Worm (Caenorhabditis elegans) whole organism, L1 larva: ENCODE measurements around the gene ZK822.1.

ENCODE experiments used
- Y116A8C.19 ChIP-seq: sonication (generic microtip); optimal IDR thresholded peaks from 2 replicates; lab custom pipeline; 2016; ENCODE audit warnings: missing compliant biosample characterization, missing genetic modification characterization, borderline replicate concordance
- alr-1 ChIP-seq: fragments of 200-800 bp; sonication (Bioruptor generic); optimal IDR thresholded peaks from 2 replicates; lab custom pipeline; 2018; ENCODE audit warnings: borderline replicate concordance, mild to moderate bottlenecking, missing genetic modification characterization, missing compliant biosample characterization
- blmp-1 ChIP-seq: fragments of 150-350 bp; optimal IDR thresholded peaks from 2 replicates; lab custom pipeline; 2014; ENCODE audit warnings: missing biosample characterization, missing genetic modification characterization
- ceh-8 ChIP-seq: fragments of 200-800 bp; sonication (Bioruptor generic); optimal IDR thresholded peaks from 2 replicates; lab custom pipeline; 2018; ENCODE audit warnings: mild to moderate bottlenecking, missing genetic modification characterization, moderate library complexity, missing compliant biosample characterization
- ceh-90 ChIP-seq: sonication (generic microtip); optimal IDR thresholded peaks from 2 replicates; lab custom pipeline; 2016; ENCODE audit warnings: missing genetic modification characterization, missing compliant biosample characterization
- efl-1 ChIP-seq, 4 experiments: fragments of 150-350 bp; optimal IDR thresholded peaks in 3 of 4; peaks in 1 of 4; 1 replicate in 1 of 4; 2 replicates in 3 of 4; lab custom pipeline; 2014; ENCODE audit warnings: missing biosample characterization in 2 of 4, missing genetic modification characterization in 2 of 4, missing genetic modification reagents in 2 of 4
- elt-2 ChIP-seq: sonication (generic microtip); optimal IDR thresholded peaks from 2 replicates; lab custom pipeline; 2016; ENCODE audit warnings: missing genetic modification characterization, mild to moderate bottlenecking, inconsistent platforms, missing compliant biosample characterization, missing genetic modification reagents
- elt-3 ChIP-seq, 6 experiments: fragments of 150-350 bp in 1 of 6; sonication (generic microtip); optimal IDR thresholded peaks; 2 replicates each; lab custom pipeline; 2017 to 2018; ENCODE audit warnings: missing biosample characterization in 6 of 6, missing genetic modification characterization in 6 of 6, inconsistent platforms in 1 of 6
- ets-5 ChIP-seq: fragments of 200-800 bp; sonication (Bioruptor generic); IDR thresholded peaks from 2 replicates; pipeline ENCODE4 v1.3.6; 2022; ENCODE audit warnings: missing genetic modification characterization, missing compliant biosample characterization
- lin-14 ChIP-seq: fragments of 200-800 bp; sonication (Bioruptor generic); optimal IDR thresholded peaks from 2 replicates; lab custom pipeline; 2018; ENCODE audit warnings: mild to moderate bottlenecking, missing genetic modification characterization, moderate library complexity, missing compliant biosample characterization
- lin-15B ChIP-seq: fragments of 150-350 bp; sonication (generic microtip); optimal IDR thresholded peaks from 3 replicates; lab custom pipeline; 2014; ENCODE audit warnings: missing biosample characterization, missing genetic modification characterization
- lin-35 ChIP-seq, 2 experiments: fragments of 150-350 bp; optimal IDR thresholded peaks; 2 replicates each; lab custom pipeline; 2014; ENCODE audit warnings: missing biosample characterization in 2 of 2, missing genetic modification characterization in 2 of 2, missing genetic modification reagents in 2 of 2
- mdl-1 ChIP-seq, 2 experiments: fragments of 150-350 bp; optimal IDR thresholded peaks; 2 replicates each; lab custom pipeline; 2014 to 2017; ENCODE audit warnings: missing biosample characterization in 2 of 2, missing genetic modification characterization in 2 of 2, inconsistent platforms in 1 of 2
- mep-1 ChIP-seq: fragments of 150-350 bp; optimal IDR thresholded peaks from 2 replicates; lab custom pipeline; 2014; ENCODE audit warnings: missing biosample characterization, missing genetic modification characterization
- nhr-12 ChIP-seq: sonication (generic microtip); optimal IDR thresholded peaks from 2 replicates; lab custom pipeline; 2017; ENCODE audit warnings: missing biosample characterization, missing genetic modification characterization
- nhr-20 ChIP-seq: sonication (generic microtip); optimal IDR thresholded peaks from 2 replicates; lab custom pipeline; 2016; ENCODE audit warnings: mild to moderate bottlenecking, missing genetic modification characterization, missing compliant biosample characterization
- nhr-47 ChIP-seq: sonication (generic microtip); optimal IDR thresholded peaks from 2 replicates; lab custom pipeline; 2016; ENCODE audit warnings: mild to moderate bottlenecking, missing genetic modification characterization, moderate library complexity, missing compliant biosample characterization
- nhr-71 ChIP-seq: sonication (generic microtip); optimal IDR thresholded peaks from 2 replicates; lab custom pipeline; 2016; ENCODE audit warnings: mild to moderate bottlenecking, missing genetic modification characterization, moderate library complexity, missing compliant biosample characterization
- nhr-76 ChIP-seq: sonication (generic microtip); optimal IDR thresholded peaks from 2 replicates; lab custom pipeline; 2017; ENCODE audit warnings: missing biosample characterization, missing genetic modification characterization
- nhr-85 ChIP-seq: sonication (generic microtip); peaks from one replicate; lab custom pipeline; 2016; ENCODE audit warnings: missing genetic modification characterization, inconsistent platforms, missing compliant biosample characterization
- tlp-1 ChIP-seq: fragments of 150-350 bp; optimal IDR thresholded peaks from 2 replicates; lab custom pipeline; 2014; ENCODE audit warnings: missing biosample characterization, missing genetic modification characterization
- unc-86 ChIP-seq: sonication (generic microtip); optimal IDR thresholded peaks from 2 replicates; lab custom pipeline; 2016; ENCODE audit warnings: missing genetic modification characterization, missing compliant biosample characterization
- xbp-1 ChIP-seq: sonication (generic microtip); optimal IDR thresholded peaks from 2 replicates; lab custom pipeline; 2016; ENCODE audit warnings: missing genetic modification characterization, missing compliant biosample characterization
- zip-4 ChIP-seq: fragments of 200-800 bp; sonication (Bioruptor generic); optimal IDR thresholded peaks from 2 replicates; lab custom pipeline; 2018; ENCODE audit warnings: mild to moderate bottlenecking, missing genetic modification characterization, moderate library complexity, missing compliant biosample characterization
- ztf-11 ChIP-seq, 2 experiments: sonication (generic microtip); optimal IDR thresholded peaks; 2 replicates each; lab custom pipeline; 2016 to 2017; ENCODE audit warnings: missing genetic modification characterization in 2 of 2, missing biosample characterization in 1 of 2, missing compliant biosample characterization in 1 of 2

Gene ZK822.1

DNA sequence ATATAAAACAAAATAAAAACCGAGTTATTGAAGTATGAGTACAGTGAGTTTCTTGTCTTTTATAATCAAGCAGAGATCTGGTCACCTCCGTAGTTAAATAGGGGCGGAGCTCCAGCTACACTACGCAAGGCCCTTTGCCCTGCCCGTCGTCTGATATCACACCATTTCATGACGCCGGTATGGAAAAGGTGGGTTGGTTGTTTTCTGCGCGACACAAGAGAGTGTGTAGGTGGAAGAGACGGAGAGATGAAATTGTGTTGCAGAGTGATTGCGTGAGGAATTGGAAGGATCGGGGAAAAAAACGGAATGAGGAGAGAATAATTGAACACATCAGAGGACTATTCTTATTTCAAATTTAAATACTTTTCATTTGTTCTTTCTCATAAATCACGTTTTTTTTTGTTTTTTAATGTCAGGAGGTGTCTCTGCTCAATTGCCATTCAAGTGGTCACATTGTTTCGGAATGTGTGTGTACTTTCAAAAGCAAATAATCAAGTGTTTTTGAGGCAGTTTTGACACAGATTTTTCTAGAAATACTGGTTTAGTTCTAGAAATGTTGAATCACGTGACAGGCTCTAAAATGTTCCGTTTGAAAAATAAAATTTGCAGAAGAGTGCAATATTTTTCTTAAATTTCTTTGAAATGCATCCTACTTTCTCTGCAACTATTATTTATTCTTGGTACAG lies 6.0 kb downstream of the ZK822.1 start, which contains the start of gene ZK822.9 (continued):
- no peak for TF ChIP-seq zip-4 (GFP tag; lab: Kevin White, UChicago)
- TF ChIP-seq, all 84 proteins: peak for 10

DNA sequence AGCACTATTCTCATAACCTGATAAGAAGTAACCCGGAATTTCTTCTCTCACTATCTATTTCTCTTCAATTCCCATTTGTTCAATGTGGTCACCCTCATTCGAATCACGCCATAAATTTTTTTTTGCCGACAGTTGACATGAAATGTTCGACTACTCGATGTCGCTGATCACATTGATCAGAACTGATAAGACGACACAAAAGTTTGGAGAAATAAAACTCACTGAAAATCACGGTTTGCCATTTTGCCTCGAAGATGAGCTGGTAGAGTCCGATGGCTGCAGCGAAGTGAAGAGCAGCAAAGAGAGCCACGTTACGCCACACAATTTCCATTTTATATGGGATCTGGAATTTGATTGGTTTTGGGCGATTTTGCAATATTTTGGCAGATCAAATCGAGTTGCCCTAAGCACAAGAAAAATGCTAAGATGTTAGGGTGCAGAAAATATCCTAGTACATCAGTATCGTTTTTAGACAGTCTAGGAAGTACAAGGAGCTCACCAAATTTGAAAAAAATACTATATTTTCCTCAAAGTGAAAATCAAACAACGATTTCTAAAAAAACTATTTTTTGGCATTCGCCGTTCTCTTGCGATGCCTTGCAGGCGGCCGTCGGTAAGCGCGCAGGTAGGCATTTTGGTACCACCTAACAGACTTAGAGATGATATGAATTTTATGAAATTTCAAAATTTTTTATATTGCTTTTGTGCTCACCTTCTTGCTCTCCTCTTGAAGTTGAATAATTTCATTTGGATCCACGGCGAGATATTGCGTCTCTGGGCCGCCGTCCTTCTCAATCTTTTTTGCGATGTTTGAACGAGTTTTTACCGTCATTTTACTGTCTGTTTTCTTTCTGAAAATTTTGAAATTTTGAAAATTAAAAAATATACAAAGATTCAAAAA lies 6.8 kb downstream of the ZK822.1 start, which contains the start of gene fat-6:
Gene fat-6, minus strand, starts transcription at position 851 of the 901 bp plus-strand sequence.
- TF ChIP-seq nhr-20 (tag; lab: Kevin White, UChicago), result peak; percentile 32
- peak; percentile 58 for TF ChIP-seq lin-14 (GFP tag; lab: Kevin White, UChicago)
- peak; percentile 23 for TF ChIP-seq blmp-1 (tag; lab: Kevin White, UChicago)
- TF ChIP-seq elt-3 (tag; optimal IDR thresholded peaks at IDR 0.05; lab: Kevin White, UChicago), result peak in 3 of 6 experiments; percentile 59 to 60 (median 59)
- TF ChIP-seq nhr-76 (tag; lab: Kevin White, UChicago), result no peak
- peak; percentile 31 for TF ChIP-seq mep-1
- peak; percentile 24 for TF ChIP-seq tlp-1 (tag; lab: Kevin White, UChicago)
- peak; percentile 31 for TF ChIP-seq nhr-71
- TF ChIP-seq ceh-8, result no peak
- peak; percentile 49 for TF ChIP-seq elt-2 (tag; lab: Kevin White, UChicago)
- TF ChIP-seq nhr-85, result peak; percentile 80
- no peak for TF ChIP-seq efl-1 (optimal IDR thresholded peaks at IDR 0.05; lab: Kevin White, UChicago)
- peak in 1 of 2 experiments; percentile 83 for TF ChIP-seq efl-1 (GFP tag; optimal IDR thresholded peaks at IDR 0.05 in 1 of 2; lab: Kevin White, UChicago)
- TF ChIP-seq nhr-47, result peak; percentile 2
- peak in 1 of 2 experiments; percentile 24 for TF ChIP-seq lin-35 (GFP tag; optimal IDR thresholded peaks at IDR 0.05; lab: Kevin White, UChicago)
- TF ChIP-seq ceh-90 (tag; lab: Kevin White, UChicago), result no peak
- peak in 1 of 2 experiments; percentile 21 for TF ChIP-seq mdl-1 (tag; optimal IDR thresholded peaks at IDR 0.05; lab: Kevin White, UChicago)

DNA sequence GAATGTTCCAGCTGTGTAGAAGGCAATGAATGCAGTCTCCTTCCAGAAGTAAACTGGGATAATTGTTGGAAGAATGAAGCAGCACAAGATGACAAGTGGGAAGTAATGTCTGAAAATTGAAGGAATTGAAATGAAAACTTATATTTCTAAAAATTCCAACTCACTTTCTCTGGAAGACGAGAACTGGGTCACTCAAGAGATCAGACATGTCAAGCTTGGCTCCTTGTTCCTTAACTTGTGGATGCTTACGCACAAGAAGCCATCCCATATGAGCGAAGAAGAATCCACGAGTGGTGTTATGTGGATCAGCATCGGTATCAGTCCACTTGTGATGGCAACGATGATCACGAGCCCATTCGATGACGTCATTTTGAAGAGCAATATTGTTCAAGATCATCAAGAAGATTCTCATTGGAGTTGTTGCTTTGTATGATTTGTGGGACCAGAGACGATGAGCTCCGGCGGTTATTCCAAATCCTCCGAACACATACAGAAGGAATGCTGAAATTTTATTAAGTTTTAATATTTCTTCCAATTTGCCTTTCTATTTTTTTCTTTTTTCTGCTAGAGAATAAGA lies 7.6 kb downstream of the ZK822.1 start:
- TF ChIP-seq ets-5, result no peak
- no peak for TF ChIP-seq efl-1 (optimal IDR thresholded peaks at IDR 0.05; lab: Kevin White, UChicago)
- peak in 1 of 2 experiments; percentile 84 for TF ChIP-seq efl-1 (GFP tag; optimal IDR thresholded peaks at IDR 0.05 in 1 of 2; lab: Kevin White, UChicago)
- TF ChIP-seq Y116A8C.19, result no peak
- no peak for TF ChIP-seq unc-86 (tag; lab: Kevin White, UChicago)

DNA sequence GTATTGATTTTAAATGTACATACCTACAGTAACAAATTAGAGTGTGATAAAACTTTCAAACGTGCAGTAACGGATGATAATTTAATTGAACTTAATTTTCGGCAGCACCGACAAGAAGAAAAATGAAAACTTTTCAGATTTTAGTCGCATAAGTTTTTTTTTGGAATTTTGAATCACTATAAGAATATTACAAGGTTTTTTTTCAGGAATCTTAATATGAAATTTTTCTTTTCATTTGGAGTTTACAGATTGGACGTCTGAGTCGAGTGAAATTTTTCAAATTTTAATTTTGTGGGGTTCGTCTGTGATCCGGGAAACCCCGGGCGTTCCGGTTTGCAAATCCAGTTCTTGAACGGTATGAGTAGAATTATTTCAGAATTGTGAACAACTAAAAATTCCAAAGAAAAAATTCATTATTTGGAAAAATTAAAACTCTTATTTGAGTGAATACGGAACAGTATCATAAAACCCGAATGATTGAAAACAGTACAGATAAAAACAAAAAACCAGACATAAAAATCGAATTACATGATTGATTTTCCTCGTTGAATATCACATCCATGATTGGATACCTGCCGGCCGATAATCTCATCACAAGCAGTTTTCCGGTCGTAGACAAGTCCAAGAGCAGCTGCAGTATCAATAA lies 8.5 kb downstream of the ZK822.1 start:
- TF ChIP-seq elt-2 (tag; lab: Kevin White, UChicago), result peak; percentile 46
- no peak for TF ChIP-seq lin-15B (tag; lab: Kevin White, UChicago)
- TF ChIP-seq efl-1 (optimal IDR thresholded peaks at IDR 0.05; lab: Kevin White, UChicago), result no peak
- TF ChIP-seq efl-1 (GFP tag; optimal IDR thresholded peaks at IDR 0.05 in 1 of 2; lab: Kevin White, UChicago), result peak in 1 of 2 experiments; percentile 55
- no peak for TF ChIP-seq xbp-1 (tag; lab: Kevin White, UChicago)
- no peak for TF ChIP-seq alr-1 (tag; lab: Kevin White, UChicago)
- peak; percentile 26 for TF ChIP-seq nhr-71
- TF ChIP-seq lin-35 (GFP tag; optimal IDR thresholded peaks at IDR 0.05; lab: Kevin White, UChicago), result peak in 1 of 2 experiments; percentile 13
- no peak for TF ChIP-seq nhr-12 (tag; lab: Kevin White, UChicago)

DNA sequence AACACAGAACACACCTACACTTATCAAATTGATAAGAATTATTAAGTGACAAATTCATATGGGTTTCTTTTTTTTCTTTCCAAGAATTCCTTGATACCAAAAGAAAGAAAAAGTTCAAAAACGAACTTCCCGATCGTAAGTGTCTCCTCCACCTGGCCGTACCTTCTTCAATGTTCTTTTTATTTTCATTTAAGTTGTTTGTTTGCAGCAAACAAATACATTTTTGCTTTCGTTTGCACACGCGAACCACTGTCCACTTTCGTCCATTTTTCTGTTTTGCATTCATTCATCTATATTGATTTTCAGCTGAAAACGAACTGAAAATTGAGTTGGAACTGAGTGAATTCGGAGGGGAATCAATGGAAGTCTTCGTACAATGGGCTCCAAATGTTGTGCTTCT lies 10.2 kb downstream of the ZK822.1 start, which contains the start of gene VZK822L.2:
Gene VZK822L.2, plus strand, starts transcription at position 301 of the 400 bp plus-strand sequence.
- TF ChIP-seq efl-1 (optimal IDR thresholded peaks at IDR 0.05; lab: Kevin White, UChicago), result no peak
- TF ChIP-seq efl-1 (GFP tag; optimal IDR thresholded peaks at IDR 0.05 in 1 of 2; lab: Kevin White, UChicago), result peak in 1 of 2 experiments; percentile 19
- no peak for TF ChIP-seq ztf-11 (tag; optimal IDR thresholded peaks at IDR 0.05; lab: Kevin White, UChicago)
